Worm (Caenorhabditis elegans): ENCODE data around the gene mbk-1.

mbk-1 gene

ce11 chrX:14871780-14872179 is 47.4 kb upstream of the mbk-1 start, which contains the start of gene F31F6.2:
F31F6.2 (minus strand) TSS chrX:14871880.
- TF ChIP-seq nhr-11 (tag; optimal IDR thresholded peaks at IDR 0.05) = no peak
- no peak for TF ChIP-seq tbx-2 (tag; optimal IDR thresholded peaks at IDR 0.05)
- no peak for TF ChIP-seq snpc-4 (tag; optimal IDR thresholded peaks at IDR 0.05)
- TF ChIP-seq nhr-85 (tag) = no peak
- TF ChIP-seq pax-3 (tag; optimal IDR thresholded peaks at IDR 0.05) = no peak
- no peak for TF ChIP-seq jun-1 (tag; optimal IDR thresholded peaks at IDR 0.05)
- no peak for TF ChIP-seq ets-5 (GFP tag; IDR thresholded peaks at IDR 0.05)
- no peak for TF ChIP-seq dsc-1 (tag; optimal IDR thresholded peaks at IDR 0.05)
- TF ChIP-seq elt-2 (tag; optimal IDR thresholded peaks at IDR 0.05) = no peak
- TF ChIP-seq egl-13 (tag; optimal IDR thresholded peaks at IDR 0.05) = no peak
- TF ChIP-seq pag-3 (tag; optimal IDR thresholded peaks at IDR 0.05; ENCODE audit: borderline replicate concordance, insufficient read depth) = no peak
- TF ChIP-seq sup-37 (GFP tag; optimal IDR thresholded peaks at IDR 0.05) = no peak
- no peak for TF ChIP-seq nhr-77 (tag; optimal IDR thresholded peaks at IDR 0.05)
- no peak for TF ChIP-seq snu-23 (GFP tag; optimal IDR thresholded peaks at IDR 0.05)
- TF ChIP-seq lir-3 (tag; optimal IDR thresholded peaks at IDR 0.05; ENCODE audit: poor library complexity) = no peak
- no peak for TF ChIP-seq nhr-47 (tag; optimal IDR thresholded peaks at IDR 0.05)
- no peak for TF ChIP-seq fkh-4 (tag; optimal IDR thresholded peaks at IDR 0.05; ENCODE audit: borderline replicate concordance)
- no peak for TF ChIP-seq lsy-2 (tag; optimal IDR thresholded peaks at IDR 0.05)
- TF ChIP-seq C34B4.2 (tag; optimal IDR thresholded peaks at IDR 0.05) = no peak

ce11 chrX:14868200-14868599 is 43.9 kb upstream of the mbk-1 start, which contains the start of gene F31F6.1:
F31F6.1 (minus strand) TSS chrX:14868300.
- TF ChIP-seq hpl-2 (GFP tag; optimal IDR thresholded peaks at IDR 0.05) (no peak), unc-30 (tag; optimal IDR thresholded peaks at IDR 0.05) (no peak), irx-1 (tag; optimal IDR thresholded peaks at IDR 0.05) (no peak), elt-3 (tag; optimal IDR thresholded peaks at IDR 0.05) (no peak), fkh-8 (tag; optimal IDR thresholded peaks at IDR 0.05) (no peak), nhr-19 (GFP tag; conservative IDR thresholded peaks at IDR 0.05) (no peak), vab-15 (tag; optimal IDR thresholded peaks at IDR 0.05) (no peak), swsn-7 (tag; optimal IDR thresholded peaks at IDR 0.05) (no peak), mef-2 (tag; optimal IDR thresholded peaks at IDR 0.05) (no peak), unc-86 (tag; optimal IDR thresholded peaks at IDR 0.05) (no peak)

- TF ChIP-seq ceh-8 (GFP tag; optimal IDR thresholded peaks at IDR 0.05) (no peak), mep-1 (tag; optimal IDR thresholded peaks at IDR 0.05) (no peak), nhr-20 (tag; optimal IDR thresholded peaks at IDR 0.05) (no peak), sox-4 (tag; optimal IDR thresholded peaks at IDR 0.05) (no peak), dpl-1 (GFP tag; optimal IDR thresholded peaks at IDR 0.05) (no peak), nhr-77 (tag; optimal IDR thresholded peaks at IDR 0.05) (no peak), mdl-1 (tag; optimal IDR thresholded peaks at IDR 0.05) (no peak), lin-13 (GFP tag; optimal IDR thresholded peaks at IDR 0.05) (no peak), sptf-1 (tag; optimal IDR thresholded peaks at IDR 0.05) (no peak), xbp-1 (tag; optimal IDR thresholded peaks at IDR 0.05) (no peak), zag-1 (tag; optimal IDR thresholded peaks at IDR 0.05) (no peak), ceh-90 (tag; optimal IDR thresholded peaks at IDR 0.05) (no peak), tbx-2 (tag; optimal IDR thresholded peaks at IDR 0.05) (no peak), sup-37 (GFP tag; optimal IDR thresholded peaks at IDR 0.05) (no peak), pax-3 (tag; optimal IDR thresholded peaks at IDR 0.05) (no peak), lin-35 (GFP tag; optimal IDR thresholded peaks at IDR 0.05) (no peak), elt-2 (tag; optimal IDR thresholded peaks at IDR 0.05) (no peak), lin-39 (tag; optimal IDR thresholded peaks at IDR 0.05) (no peak)
Measured at ce11 chrX:14865744-14866143, 41.4 kb upstream of the mbk-1 start, which contains the start of gene C27C12.3. C27C12.3 (minus strand) TSS chrX:14865844.
